Fruit fly (Drosophila melanogaster) whole organism: ENCODE results near the gene JTBR.

Experiments
- EcR ChIP-seq, 2 experiments: fragments of >200 bp; optimal IDR thresholded peaks; 2 replicates each; lab custom pipeline; 2017; ENCODE audit warnings: missing biosample characterization in 2 of 2, missing genetic modification characterization in 2 of 2, missing genetic modification reagents in 2 of 2
- pan ChIP-seq: fragments of >200 bp; optimal IDR thresholded peaks from 2 replicates; lab custom pipeline; 2017
- psq ChIP-seq: fragments of >200 bp; optimal IDR thresholded peaks from 2 replicates; lab custom pipeline; 2017
- usp ChIP-seq: fragments of >200 bp; optimal IDR thresholded peaks from 2 replicates; lab custom pipeline; 2017; ENCODE audit warnings: missing biosample characterization, missing genetic modification characterization, mixed read lengths

dm6 chr3L:1818834-1819233 is 16.2 kb upstream of the JTBR start:
- TF ChIP-seq pan (lab: Kevin White, UChicago) (no peak), EcR (GFP tag; optimal IDR thresholded peaks at IDR 0.05; lab: Kevin White, UChicago) (no peak), usp (GFP tag; lab: Kevin White, UChicago) (no peak), psq (lab: Kevin White, UChicago) (no peak)
